Worm (Caenorhabditis elegans) whole organism, young adult: Measurements from ENCODE around the gene mel-46.

ENCODE experiments used
- D2030.7 ChIP-seq: fragments of 200-800 bp; sonication (Bioruptor generic); IDR thresholded peaks from 2 replicates; pipeline ENCODE4 v1.3.6; 2022; ENCODE audit warnings: missing genetic modification reagents, missing genetic modification characterization, missing compliant biosample characterization
- F22D6.2 ChIP-seq: sonication (generic microtip); optimal IDR thresholded peaks from 2 replicates; lab custom pipeline; 2016; ENCODE audit warnings: mild to moderate bottlenecking, missing genetic modification characterization, missing compliant biosample characterization
- F33H1.4 ChIP-seq: fragments of 200-800 bp; sonication (Bioruptor generic); IDR thresholded peaks from 2 replicates; pipeline ENCODE4 v1.3.6; 2022; ENCODE audit warnings: missing genetic modification reagents, missing genetic modification characterization, missing compliant biosample characterization
- F37B4.10 ChIP-seq: fragments of 200-800 bp; sonication (Bioruptor generic); IDR thresholded peaks from 2 replicates; pipeline ENCODE4 v1.3.6; 2022; ENCODE audit warnings: missing genetic modification characterization, missing compliant biosample characterization
- F57A8.1 ChIP-seq: fragments of 200-800 bp; sonication (Bioruptor generic); optimal IDR thresholded peaks from 2 replicates; lab custom pipeline; 2018; ENCODE audit warnings: mild to moderate bottlenecking, missing genetic modification characterization, moderate library complexity, missing compliant biosample characterization
- Y67H2A.10 ChIP-seq: fragments of 200-800 bp; sonication (Bioruptor generic); conservative IDR thresholded peaks from 2 replicates; pipeline ENCODE4 v1.3.6; 2022; ENCODE audit warnings: missing genetic modification reagents, missing genetic modification characterization, missing compliant biosample characterization
- Y79H2A.3 ChIP-seq: fragments of 200-800 bp; sonication (Bioruptor generic); conservative IDR thresholded peaks from 2 replicates; pipeline ENCODE4 v1.3.6; 2022; ENCODE audit warnings: missing genetic modification reagents, missing genetic modification characterization, missing compliant biosample characterization
- attf-6 ChIP-seq: fragments of 200-800 bp; sonication (Bioruptor generic); IDR thresholded peaks from 2 replicates; pipeline ENCODE4 v1.3.6; 2022; ENCODE audit warnings: missing genetic modification reagents, missing genetic modification characterization, missing compliant biosample characterization
- egl-18 ChIP-seq: fragments of 200-800 bp; sonication (Bioruptor generic); IDR thresholded peaks from 2 replicates; pipeline ENCODE4 v1.3.6; 2022; ENCODE audit warnings: missing genetic modification reagents, missing genetic modification characterization, missing compliant biosample characterization
- egl-44 ChIP-seq: fragments of 200-800 bp; sonication (Bioruptor generic); IDR thresholded peaks from 2 replicates; pipeline ENCODE4 v1.3.6; 2022; ENCODE audit warnings: missing genetic modification reagents, missing genetic modification characterization, missing compliant biosample characterization
- egrh-3 ChIP-seq: fragments of 200-800 bp; sonication (Bioruptor generic); IDR thresholded peaks from 2 replicates; pipeline ENCODE4 v1.3.6; 2022; ENCODE audit warnings: missing genetic modification reagents, missing genetic modification characterization, missing compliant biosample characterization
- fkh-3 ChIP-seq: sonication (generic microtip); optimal IDR thresholded peaks from 2 replicates; lab custom pipeline; 2016; ENCODE audit warnings: mild to moderate bottlenecking, missing genetic modification characterization, missing compliant biosample characterization
- gei-17 ChIP-seq: fragments of 200-800 bp; sonication (Bioruptor generic); optimal IDR thresholded peaks from 2 replicates; lab custom pipeline; 2018; ENCODE audit warnings: mild to moderate bottlenecking, missing genetic modification characterization, missing compliant biosample characterization
- hlh-26 ChIP-seq: fragments of 200-800 bp; sonication (Bioruptor generic); conservative IDR thresholded peaks from 2 replicates; pipeline ENCODE4 v1.3.6; 2022; ENCODE audit warnings: missing genetic modification reagents, missing genetic modification characterization, missing compliant biosample characterization
- lin-35 ChIP-seq, 3 experiments: fragments of 150-350 bp in 2 of 3; sonication (generic microtip) in 1 of 3; optimal IDR thresholded peaks; 2 replicates each; lab custom pipeline; 2014 to 2018; ENCODE audit warnings: missing biosample characterization in 3 of 3, missing genetic modification characterization in 3 of 3, missing genetic modification reagents in 3 of 3
- lir-1 ChIP-seq: fragments of 200-800 bp; sonication (Bioruptor generic); conservative IDR thresholded peaks from 2 replicates; pipeline ENCODE4 v1.3.6; 2022; ENCODE audit warnings: missing genetic modification reagents, missing genetic modification characterization, missing compliant biosample characterization
- rpc-1 ChIP-seq, 2 experiments: fragments of 150-350 bp in 1 of 2; sonication (generic microtip) in 1 of 2; optimal IDR thresholded peaks; 2 replicates each; lab custom pipeline; 2014 to 2018; ENCODE audit warnings: missing biosample characterization in 1 of 2, missing genetic modification characterization in 1 of 2, missing genetic modification reagents in 1 of 2, missing genotype in 1 of 2
- sea-2 ChIP-seq: fragments of 200-800 bp; sonication (Bioruptor generic); IDR thresholded peaks from 2 replicates; pipeline ENCODE4 v1.3.6; 2022; ENCODE audit warnings: missing genetic modification characterization, missing compliant biosample characterization
- snpc-4 ChIP-seq, 5 experiments: fragments of 150-350 bp in 1 of 5; sonication (generic microtip) in 4 of 5; optimal IDR thresholded peaks; 2 replicates each; lab custom pipeline; 2014 to 2018; ENCODE audit warnings: missing genetic modification characterization in 5 of 5, missing biosample characterization in 3 of 5, antibody characterized with exemption in 2 of 5, mild to moderate bottlenecking in 2 of 5, missing compliant biosample characterization in 2 of 5, missing genotype in 2 of 5, moderate library complexity in 2 of 5, missing genetic modification reagents in 1 of 5
- somi-1 ChIP-seq: fragments of 200-800 bp; sonication (Bioruptor generic); optimal IDR thresholded peaks from 2 replicates; lab custom pipeline; 2018; ENCODE audit warnings: mild to moderate bottlenecking, missing genetic modification characterization, missing compliant biosample characterization
- xnd-1 ChIP-seq: sonication (generic microtip); optimal IDR thresholded peaks from 2 replicates; lab custom pipeline; 2016; ENCODE audit warnings: missing genotype, missing genetic modification reagents, missing genetic modification characterization, missing compliant biosample characterization

Gene mel-46

ce11 chrIV:16813825-16814224 is 49.5 kb downstream of the mel-46 start, which contains the start of gene Y116A8A.2:
Gene Y116A8A.2 (minus strand): TSS chrIV:16813925.
- no peak for TF ChIP-seq somi-1
- no peak for TF ChIP-seq lir-1 (GFP tag; lab: Robert Waterston, UW)
- TF ChIP-seq F57A8.1 (GFP tag; lab: Kevin White, UChicago), result no peak
- TF ChIP-seq hlh-26 (GFP tag; lab: Robert Waterston, UW), result no peak
- no peak for TF ChIP-seq F33H1.4
- no peak for TF ChIP-seq rpc-1 (optimal IDR thresholded peaks at IDR 0.05; lab: Kevin White, UChicago)
- no peak for TF ChIP-seq rpc-1 (tag; optimal IDR thresholded peaks at IDR 0.05; lab: Kevin White, UChicago)
- TF ChIP-seq F22D6.2 (tag; lab: Kevin White, UChicago), result no peak
- TF ChIP-seq egl-44 (GFP tag; lab: Robert Waterston, UW), result no peak
- TF ChIP-seq xnd-1, result no peak
- TF ChIP-seq lin-35 (GFP tag; optimal IDR thresholded peaks at IDR 0.05; lab: Kevin White, UChicago), result no peak

DNA sequence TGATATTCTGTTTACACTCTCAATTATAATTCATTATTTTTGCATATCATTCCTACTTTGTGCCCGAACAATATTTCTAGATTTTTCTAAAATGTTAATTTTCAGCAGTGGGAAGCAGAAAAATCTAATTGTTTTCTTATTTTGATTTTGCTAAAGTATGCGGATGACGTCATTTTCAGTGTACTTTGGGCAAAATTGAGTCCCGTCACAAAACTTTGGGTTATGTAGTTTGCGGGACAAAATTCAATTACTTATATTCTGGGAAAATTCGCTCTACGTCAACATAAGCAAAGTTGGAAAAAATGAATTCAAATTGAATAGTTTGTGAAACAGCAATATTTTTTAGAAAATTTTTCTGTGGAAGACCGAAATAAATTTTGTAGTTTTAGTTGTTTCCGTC is 51.2 kb downstream of the mel-46 start:
- no peak for TF ChIP-seq fkh-3 (tag; lab: Kevin White, UChicago)
- TF ChIP-seq sea-2 (GFP tag; lab: Robert Waterston, UW), result no peak
- no peak for TF ChIP-seq xnd-1
- no peak for TF ChIP-seq snpc-4 (GFP tag; optimal IDR thresholded peaks at IDR 0.05; lab: Kevin White, UChicago)
- TF ChIP-seq snpc-4 (tag; optimal IDR thresholded peaks at IDR 0.05; lab: Kevin White, UChicago), result peak in 1 of 4 experiments; percentile 43
- TF ChIP-seq Y67H2A.10, result no peak
- TF ChIP-seq Y79H2A.3 (GFP tag; lab: Robert Waterston, UW), result no peak
- TF ChIP-seq gei-17 (GFP tag; lab: Kevin White, UChicago), result no peak
- TF ChIP-seq egl-18, result no peak

DNA sequence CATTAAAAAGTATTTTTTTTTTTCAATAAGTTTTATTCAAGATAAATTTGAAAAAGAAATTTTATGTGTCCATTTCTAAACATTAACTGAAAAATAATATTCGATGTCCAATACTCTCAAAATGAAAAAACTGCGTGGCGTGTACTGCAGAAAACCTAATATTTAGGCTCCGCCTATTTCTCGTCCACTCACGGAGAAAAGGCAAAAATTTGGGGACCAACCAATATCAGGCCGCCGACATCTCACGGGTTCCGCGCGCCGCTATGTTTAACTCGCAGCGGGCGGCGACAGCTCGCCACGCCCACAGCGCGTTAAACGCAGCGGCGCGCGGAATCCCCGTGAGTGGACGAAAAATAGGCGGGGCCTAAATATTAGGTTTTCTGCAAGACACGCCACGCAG is 54.7 kb downstream of the mel-46 start:
- TF ChIP-seq snpc-4 (GFP tag; optimal IDR thresholded peaks at IDR 0.05; lab: Kevin White, UChicago) (peak; percentile 56), snpc-4 (tag; optimal IDR thresholded peaks at IDR 0.05; lab: Kevin White, UChicago) (peak in 3 of 4 experiments; percentile 50 to 94 (median 83)), attf-6 (GFP tag; lab: Robert Waterston, UW) (peak; percentile 97), egrh-3 (GFP tag; lab: Robert Waterston, UW) (peak; percentile 43; the same call in 1 of the 2 replicates), D2030.7 (GFP tag; lab: Robert Waterston, UW) (peak; percentile 47; the same call in 1 of the 2 replicates)

ce11 chrIV:16806352-16806751 is 56.9 kb downstream of the mel-46 start, which contains the start of gene clec-193:
Gene clec-193 (minus strand): TSS chrIV:16806452.
- TF ChIP-seq snpc-4 (GFP tag; optimal IDR thresholded peaks at IDR 0.05; lab: Kevin White, UChicago) (no peak), snpc-4 (tag; optimal IDR thresholded peaks at IDR 0.05; lab: Kevin White, UChicago) (peak in 1 of 4 experiments; percentile 18), F37B4.10 (GFP tag; lab: Robert Waterston, UW) (no peak)
